Fruit fly (Drosophila melanogaster): ENCODE results near the gene CG31088.

Gene CG31088

dm6 chr3R:15965169-15965568 is 14.4 kb upstream of the CG31088 start, which contains the start of the genes CG32856 and Rbf2 (continued):
- TF ChIP-seq Adf1 (GFP tag; IDR thresholded peaks at IDR 0.05): peak; percentile 64; the same call in 1 of the 2 replicates
- TF ChIP-seq CG9609 (GFP tag; optimal IDR thresholded peaks at IDR 0.05): peak; percentile 68
- TF ChIP-seq insv (GFP tag; optimal IDR thresholded peaks at IDR 0.05): peak in 1 of 2 experiments; percentile 39
- TF ChIP-seq Bdp1 (GFP tag; optimal IDR thresholded peaks at IDR 0.05): no peak
- peak; percentile 90 for TF ChIP-seq CG12659 (GFP tag; optimal IDR thresholded peaks at IDR 0.05)
- TF ChIP-seq CTCF (GFP tag; optimal IDR thresholded peaks at IDR 0.05): no peak
- peak; percentile 91 for TF ChIP-seq Hsf (GFP tag; optimal IDR thresholded peaks at IDR 0.05)
- no peak for TF ChIP-seq CG11085 (GFP tag; IDR thresholded peaks at IDR 0.05)
- TF ChIP-seq D19A (tag; optimal IDR thresholded peaks at IDR 0.05): no peak
- peak; percentile 71 for TF ChIP-seq CG18619 (GFP tag; optimal IDR thresholded peaks at IDR 0.05)
- no peak for TF ChIP-seq HLH3B (GFP tag; IDR thresholded peaks at IDR 0.05)
- no peak; the same call in 1 of the 3 replicates for TF ChIP-seq Aef1 (GFP tag; IDR thresholded peaks at IDR 0.05)
- TF ChIP-seq CG31365 (tag; optimal IDR thresholded peaks at IDR 0.05): no peak
- TF ChIP-seq CG9876 (GFP tag; optimal IDR thresholded peaks at IDR 0.05): peak; percentile 42
- TF ChIP-seq fd64A (GFP tag; optimal IDR thresholded peaks at IDR 0.05): no peak
- TF ChIP-seq CG31441 (GFP tag; IDR thresholded peaks at IDR 0.05): 0 out of 2 replicates have a peak, but pooled peaks have one; percentile 20
- no peak for TF ChIP-seq Ada2b (GFP tag; IDR thresholded peaks at IDR 0.05)
- TF ChIP-seq CG15011 (GFP tag; optimal IDR thresholded peaks at IDR 0.05): no peak
- peak; percentile 71 for TF ChIP-seq Side (GFP tag; optimal IDR thresholded peaks at IDR 0.05)
- peak; percentile 2 for TF ChIP-seq CG9797 (GFP tag; optimal IDR thresholded peaks at IDR 0.05)
- TF ChIP-seq CG10147 (GFP tag; optimal IDR thresholded peaks at IDR 0.05): no peak
- TF ChIP-seq da (GFP tag; optimal IDR thresholded peaks at IDR 0.05): peak; percentile 42
- peak; percentile 60 for TF ChIP-seq CG8089 (GFP tag; optimal IDR thresholded peaks at IDR 0.05)
- peak; percentile 79 for TF ChIP-seq CG16813 (GFP tag; IDR thresholded peaks at IDR 0.05; ENCODE audit: partially characterized antibody)
- peak; percentile 75 for TF ChIP-seq nerfin-1 (tag; optimal IDR thresholded peaks at IDR 0.05)
- peak; percentile 77 for TF ChIP-seq CG14014 (GFP tag; IDR thresholded peaks at IDR 0.05)
- peak; percentile 40; the same call in 1 of the 2 replicates for TF ChIP-seq Xrp1 (GFP tag; IDR thresholded peaks at IDR 0.05)
- TF ChIP-seq CG7928 (GFP tag; optimal IDR thresholded peaks at IDR 0.05): no peak
- no peak for TF ChIP-seq mirr (GFP tag; optimal IDR thresholded peaks at IDR 0.05)
- no peak for TF ChIP-seq CG12104 (GFP tag; optimal IDR thresholded peaks at IDR 0.05)
- TF ChIP-seq CG16815 (GFP tag; optimal IDR thresholded peaks at IDR 0.05): peak; percentile 57
- TF ChIP-seq CG3163 (GFP tag; optimal IDR thresholded peaks at IDR 0.05): no peak
- TF ChIP-seq Atf-2 (GFP tag; optimal IDR thresholded peaks at IDR 0.05): peak; percentile 76
- TF ChIP-seq pum (GFP tag; optimal IDR thresholded peaks at IDR 0.05): peak; percentile 77
- no peak for TF ChIP-seq ase (GFP tag; IDR thresholded peaks at IDR 0.05)
- TF ChIP-seq HmgZ (tag; optimal IDR thresholded peaks at IDR 0.05): peak; percentile 90
- TF ChIP-seq nau (GFP tag; optimal IDR thresholded peaks at IDR 0.05): no peak
- TF ChIP-seq CG13123 (GFP tag; optimal IDR thresholded peaks at IDR 0.05): peak; percentile 72
- TF ChIP-seq kah (GFP tag; optimal IDR thresholded peaks at IDR 0.05): no peak
- TF ChIP-seq gfzf (GFP tag; optimal IDR thresholded peaks at IDR 0.05): peak; percentile 28
- TF ChIP-seq ATbp (GFP tag; optimal IDR thresholded peaks at IDR 0.05): peak; percentile 52
- no peak for TF ChIP-seq CG7372 (GFP tag; IDR thresholded peaks at IDR 0.05)
- TF ChIP-seq CG12155 (GFP tag; optimal IDR thresholded peaks at IDR 0.05): peak; percentile 88
- TF ChIP-seq fru (optimal IDR thresholded peaks at IDR 0.05): no peak
- peak; percentile 90 for TF ChIP-seq nmo (GFP tag; optimal IDR thresholded peaks at IDR 0.05)
- no peak for TF ChIP-seq pfk (GFP tag; optimal IDR thresholded peaks at IDR 0.05)
- peak; percentile 87 for TF ChIP-seq CG3995 (GFP tag; optimal IDR thresholded peaks at IDR 0.05)
- TF ChIP-seq chm (GFP tag; IDR thresholded peaks at IDR 0.05): no peak
- TF ChIP-seq H15 (GFP tag; IDR thresholded peaks at IDR 0.05): no peak
- peak; percentile 48 for TF ChIP-seq Six4 (GFP tag; optimal IDR thresholded peaks at IDR 0.05)
- TF ChIP-seq CG18262 (tag; optimal IDR thresholded peaks at IDR 0.05): peak; percentile 73
- no peak for TF ChIP-seq GATAe (GFP tag; conservative IDR thresholded peaks at IDR 0.05)
- TF ChIP-seq Dp (GFP tag; optimal IDR thresholded peaks at IDR 0.05): peak; percentile 84
